Worm (Caenorhabditis elegans) whole organism, L1 larva: ENCODE results near the gene ndub-8.

Experiments
- Y116A8C.19 ChIP-seq: sonication (generic microtip); optimal IDR thresholded peaks from 2 replicates; lab custom pipeline; 2016; ENCODE audit warnings: missing compliant biosample characterization, missing genetic modification characterization, borderline replicate concordance
- aha-1 ChIP-seq: fragments of 150-350 bp; optimal IDR thresholded peaks from 2 replicates; lab custom pipeline; 2014; ENCODE audit warnings: missing biosample characterization, missing genetic modification characterization
- ceh-82 ChIP-seq, 3 experiments: fragments of 150-350 bp in 1 of 3; sonication (generic microtip) in 2 of 3; optimal IDR thresholded peaks; 2 replicates each; lab custom pipeline; 2014 to 2017; ENCODE audit warnings: missing biosample characterization in 3 of 3, missing genetic modification characterization in 3 of 3
- lin-14 ChIP-seq: fragments of 200-800 bp; sonication (Bioruptor generic); optimal IDR thresholded peaks from 2 replicates; lab custom pipeline; 2018; ENCODE audit warnings: mild to moderate bottlenecking, missing genetic modification characterization, moderate library complexity, missing compliant biosample characterization
- lsy-2 ChIP-seq, 2 experiments: fragments of 150-350 bp; optimal IDR thresholded peaks; 2 replicates each; lab custom pipeline; 2014; ENCODE audit warnings: missing biosample characterization in 2 of 2, missing genetic modification characterization in 2 of 2
- mdl-1 ChIP-seq, 2 experiments: fragments of 150-350 bp; optimal IDR thresholded peaks; 2 replicates each; lab custom pipeline; 2014 to 2017; ENCODE audit warnings: missing biosample characterization in 2 of 2, missing genetic modification characterization in 2 of 2, inconsistent platforms in 1 of 2
- nhr-11 ChIP-seq: fragments of 150-350 bp; optimal IDR thresholded peaks from 2 replicates; lab custom pipeline; 2014; ENCODE audit warnings: missing biosample characterization, missing genetic modification characterization
- nhr-20 ChIP-seq: sonication (generic microtip); optimal IDR thresholded peaks from 2 replicates; lab custom pipeline; 2016; ENCODE audit warnings: mild to moderate bottlenecking, missing genetic modification characterization, missing compliant biosample characterization
- sox-4 ChIP-seq: sonication (generic microtip); optimal IDR thresholded peaks from 2 replicates; lab custom pipeline; 2016; ENCODE audit warnings: missing genetic modification characterization, missing compliant biosample characterization
- sup-37 ChIP-seq: fragments of 200-800 bp; sonication (Bioruptor generic); optimal IDR thresholded peaks from 2 replicates; lab custom pipeline; 2018; ENCODE audit warnings: mild to moderate bottlenecking, missing genetic modification characterization, missing compliant biosample characterization
- unc-62 ChIP-seq: fragments of 150-350 bp; optimal IDR thresholded peaks from 2 replicates; lab custom pipeline; 2014; ENCODE audit warnings: missing biosample characterization, missing genetic modification reagents, missing genetic modification characterization
- unc-98 ChIP-seq: fragments of 200-800 bp; sonication (Bioruptor generic); IDR thresholded peaks from 2 replicates; pipeline ENCODE4 v1.3.6; 2022; ENCODE audit warnings: missing genetic modification characterization, missing compliant biosample characterization
- ztf-11 ChIP-seq, 2 experiments: sonication (generic microtip); optimal IDR thresholded peaks; 2 replicates each; lab custom pipeline; 2016 to 2017; ENCODE audit warnings: missing genetic modification characterization in 2 of 2, missing biosample characterization in 1 of 2, missing compliant biosample characterization in 1 of 2

DNA sequence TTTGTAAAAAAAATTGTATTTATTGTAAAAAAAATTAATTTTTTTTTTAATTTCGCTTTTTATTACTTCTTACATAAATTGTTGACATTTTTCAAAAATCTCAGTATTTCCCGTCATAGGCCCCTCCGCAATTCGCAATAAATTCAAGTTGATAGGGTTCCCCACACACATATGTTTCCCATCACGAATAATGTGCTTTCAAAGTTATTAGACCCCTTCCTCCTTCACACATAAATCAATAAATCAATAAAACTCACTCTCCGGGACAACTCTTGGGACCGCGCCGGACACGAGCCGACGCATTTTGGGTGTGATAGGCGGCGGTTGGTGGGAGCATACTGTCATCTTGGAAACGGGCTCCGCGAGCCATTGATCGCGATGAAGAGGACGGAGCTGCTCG is 33.2 kb upstream of the ndub-8 start:
- TF ChIP-seq ceh-82 (tag; optimal IDR thresholded peaks at IDR 0.05; lab: Kevin White, UChicago) (no peak), nhr-20 (tag; lab: Kevin White, UChicago) (no peak), unc-62 (GFP tag; lab: Kevin White, UChicago) (no peak), lin-14 (no peak), unc-98 (GFP tag; lab: Robert Waterston, UW) (no peak), aha-1 (tag; lab: Kevin White, UChicago) (no peak), sox-4 (tag; lab: Kevin White, UChicago) (no peak), ztf-11 (tag; optimal IDR thresholded peaks at IDR 0.05; lab: Kevin White, UChicago) (no peak), lsy-2 (tag; optimal IDR thresholded peaks at IDR 0.05; lab: Kevin White, UChicago) (no peak), mdl-1 (tag; optimal IDR thresholded peaks at IDR 0.05; lab: Kevin White, UChicago) (no peak), sup-37 (GFP tag; lab: Kevin White, UChicago) (no peak), Y116A8C.19 (tag; lab: Kevin White, UChicago) (no peak), nhr-11 (tag; lab: Kevin White, UChicago) (no peak)
